Fruit fly (Drosophila melanogaster): Measurements from ENCODE around the gene cv.

Gene cv

dm6 chrX:5699824-5700498 lies 10.2 kb downstream of the cv start (continued):
- no peak for TF ChIP-seq Scr (GFP tag; IDR thresholded peaks at IDR 0.05; ENCODE audit: partially characterized antibody)
- TF ChIP-seq CG31224 (GFP tag; IDR thresholded peaks at IDR 0.05): no peak
- TF ChIP-seq pum (GFP tag; optimal IDR thresholded peaks at IDR 0.05): peak; percentile 48
- peak; percentile 70 for TF ChIP-seq CG6689 (GFP tag; IDR thresholded peaks at IDR 0.05)
- TF ChIP-seq CG30431 (GFP tag; optimal IDR thresholded peaks at IDR 0.05): peak; percentile 44
- peak; percentile 52; the same call in 1 of the 2 replicates for TF ChIP-seq E2f1 (GFP tag; IDR thresholded peaks at IDR 0.05)
- peak; percentile 40 for TF ChIP-seq CG12071 (GFP tag; optimal IDR thresholded peaks at IDR 0.05)
- TF ChIP-seq zfh2 (GFP tag; optimal IDR thresholded peaks at IDR 0.05): no peak
- peak; percentile 67 for TF ChIP-seq abd-A (tag; optimal IDR thresholded peaks at IDR 0.05)
- no peak for TF ChIP-seq Neu2 (GFP tag; optimal IDR thresholded peaks at IDR 0.05; ENCODE audit: borderline replicate concordance)
- no peak for TF ChIP-seq CG17802 (tag; optimal IDR thresholded peaks at IDR 0.05)
- no peak for TF ChIP-seq cad (GFP tag; optimal IDR thresholded peaks at IDR 0.05)
- peak; percentile 59 for TF ChIP-seq CG4820 (GFP tag; optimal IDR thresholded peaks at IDR 0.05)
- no peak for TF ChIP-seq gsb (GFP tag; IDR thresholded peaks at IDR 0.05)
- TF ChIP-seq CG13123 (GFP tag; optimal IDR thresholded peaks at IDR 0.05): no peak
- TF ChIP-seq vvl (GFP tag; IDR thresholded peaks at IDR 0.05): peak; percentile 68
- no peak for TF ChIP-seq CG4282 (GFP tag; optimal IDR thresholded peaks at IDR 0.05)
- TF ChIP-seq mirr (GFP tag; optimal IDR thresholded peaks at IDR 0.05): no peak
- TF ChIP-seq Med (GFP tag): peak; percentile 87
- TF ChIP-seq Atf3 (GFP tag; optimal IDR thresholded peaks at IDR 0.05): no peak
- peak; percentile 13 for TF ChIP-seq kni (GFP tag; optimal IDR thresholded peaks at IDR 0.05)
- no peak for TF ChIP-seq CG10565 (GFP tag; optimal IDR thresholded peaks at IDR 0.05)
- peak; percentile 58 for TF ChIP-seq Sox100B (GFP tag; optimal IDR thresholded peaks at IDR 0.05)
- TF ChIP-seq Vsx1 (GFP tag; optimal IDR thresholded peaks at IDR 0.05): peak; percentile 78
- TF ChIP-seq pan (optimal IDR thresholded peaks at IDR 0.05): no peak
- TF ChIP-seq pan (GFP tag; optimal IDR thresholded peaks at IDR 0.05 in 1 of 2, IDR thresholded peaks at IDR 0.05 in 1 of 2): peak in 1 of 2 experiments; percentile 28
- TF ChIP-seq CG10654 (GFP tag; optimal IDR thresholded peaks at IDR 0.05): peak; percentile 25
- TF ChIP-seq lilli (GFP tag; optimal IDR thresholded peaks at IDR 0.05): peak; percentile 70
- peak; percentile 38 for TF ChIP-seq Mad (GFP tag; optimal IDR thresholded peaks at IDR 0.05)
- TF ChIP-seq chif (GFP tag; optimal IDR thresholded peaks at IDR 0.05): peak; percentile 65 to 68
- no peak for TF ChIP-seq tup (GFP tag; optimal IDR thresholded peaks at IDR 0.05)
- TF ChIP-seq cwo (GFP tag; optimal IDR thresholded peaks at IDR 0.05): peak; percentile 48
- no peak for TF ChIP-seq fu2 (GFP tag; optimal IDR thresholded peaks at IDR 0.05)
- TF ChIP-seq ken (GFP tag; IDR thresholded peaks at IDR 0.05): peak; percentile 67; the same call in 1 of the 3 replicates
- TF ChIP-seq lov (optimal IDR thresholded peaks at IDR 0.05): no peak
- no peak for TF ChIP-seq lov (GFP tag; IDR thresholded peaks at IDR 0.05)
- TF ChIP-seq CG6683 (GFP tag; optimal IDR thresholded peaks at IDR 0.05): peak; percentile 4
- peak; percentile 78 for TF ChIP-seq CG1603 (tag; optimal IDR thresholded peaks at IDR 0.05)
- TF ChIP-seq CG10959 (GFP tag; IDR thresholded peaks at IDR 0.05): no peak
- peak; percentile 15 for TF ChIP-seq CG9609 (GFP tag; optimal IDR thresholded peaks at IDR 0.05)
- TF ChIP-seq CrebB (tag; optimal IDR thresholded peaks at IDR 0.05): peak; percentile 37
- TF ChIP-seq gcm (GFP tag; optimal IDR thresholded peaks at IDR 0.05): peak; percentile 32
- no peak for TF ChIP-seq bowl (GFP tag; IDR thresholded peaks at IDR 0.05)
- TF ChIP-seq CHES-1-like (GFP tag; optimal IDR thresholded peaks at IDR 0.05): peak; percentile 14
- no peak for TF ChIP-seq stwl (tag; optimal IDR thresholded peaks at IDR 0.05)
- TF ChIP-seq PHDP (tag; optimal IDR thresholded peaks at IDR 0.05): peak; percentile 74
- TF ChIP-seq MTF-1 (GFP tag; optimal IDR thresholded peaks at IDR 0.05; ENCODE audit: borderline replicate concordance): no peak
- peak; percentile 27 for TF ChIP-seq sqz (GFP tag; optimal IDR thresholded peaks at IDR 0.05)
- peak; percentile 47 to 57 for TF ChIP-seq Pdp1 (GFP tag; optimal IDR thresholded peaks at IDR 0.05)
- TF ChIP-seq CG1529 (GFP tag; optimal IDR thresholded peaks at IDR 0.05): peak; percentile 52
